Fruit fly (Drosophila melanogaster) S2 (cell line): Measurements from ENCODE around the gene atms.

Experiments used
- CG8478 ChIP-seq: fragments of >200 bp; optimal IDR thresholded peaks from 2 replicates; lab custom pipeline; 2018
- CTCF ChIP-seq, 2 experiments: fragments of >200 bp; optimal IDR thresholded peaks; 2 replicates each; lab custom pipeline; 2018

DNA sequence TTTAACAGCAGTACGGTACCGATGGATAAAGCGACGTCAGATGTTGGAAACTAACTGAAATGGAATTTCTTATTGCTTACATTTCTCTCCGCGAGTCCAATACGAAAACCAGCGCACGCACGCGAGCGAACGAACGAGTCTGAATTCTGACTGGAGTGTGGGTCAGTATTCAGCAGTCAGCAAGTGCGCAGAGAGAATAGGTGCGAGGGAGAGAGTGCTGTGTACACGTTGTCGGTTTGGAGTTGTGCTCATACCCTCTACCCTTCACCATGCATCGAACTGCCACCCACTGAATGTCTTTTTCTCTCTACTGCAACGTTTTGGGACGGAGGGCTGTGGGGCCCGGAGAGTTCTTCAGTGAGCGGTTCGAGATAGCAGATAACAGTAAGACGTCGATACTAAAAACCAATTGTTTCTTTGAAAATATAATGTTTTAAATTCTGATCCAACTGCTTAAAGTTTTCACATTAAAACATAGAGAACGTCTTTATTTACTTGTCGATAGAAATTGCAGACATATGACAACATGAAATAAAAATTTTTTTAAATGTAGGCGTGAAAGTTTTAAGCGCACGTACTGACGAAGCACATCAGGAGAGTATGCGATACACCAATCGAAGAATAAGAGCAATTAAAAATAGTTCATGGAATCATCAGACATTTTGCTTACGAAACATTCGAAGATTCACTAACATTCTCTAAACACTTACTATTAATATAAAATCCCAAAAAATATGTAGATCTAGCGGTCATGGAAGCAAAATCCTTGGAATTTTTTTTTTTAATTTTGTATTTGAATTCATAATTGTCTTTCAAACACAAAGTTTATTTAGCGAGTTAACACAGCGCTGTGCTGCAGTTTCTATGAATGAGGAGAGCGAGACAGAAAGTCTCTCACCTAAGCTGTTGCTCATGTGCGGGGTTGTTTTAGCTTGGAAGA is 10.1 kb upstream of the atms start:
- TF ChIP-seq CG8478 (lab: Kevin White, UChicago): no peak
- no peak for TF ChIP-seq CTCF (optimal IDR thresholded peaks at IDR 0.05; lab: Kevin White, UChicago)
